Fruit fly (Drosophila melanogaster) Kc167 (cell line): Measurements from ENCODE around the gene CG9662.

Source experiments
- Myc ChIP-seq: fragments of >200 bp; optimal IDR thresholded peaks from 2 replicates; lab custom pipeline; 2017; ENCODE audit warnings: missing external identifiers
- Sin3A ChIP-seq: fragments of >200 bp; optimal IDR thresholded peaks from 2 replicates; lab custom pipeline; 2018; ENCODE audit warnings: missing external identifiers
- h ChIP-seq: fragments of >200 bp; optimal IDR thresholded peaks from 3 replicates; lab custom pipeline; 2018; ENCODE audit warnings: missing external identifiers
- insv ChIP-seq: fragments of >200 bp; optimal IDR thresholded peaks from 3 replicates; lab custom pipeline; 2018; ENCODE audit warnings: missing external identifiers
- psq ChIP-seq: fragments of >200 bp; optimal IDR thresholded peaks from 2 replicates; lab custom pipeline; 2017; ENCODE audit warnings: missing external identifiers
- ttk ChIP-seq: sonication (Bioruptor generic); optimal IDR thresholded peaks from 2 replicates; lab custom pipeline; 2017; ENCODE audit warnings: missing external identifiers

The CG9662 gene

DNA sequence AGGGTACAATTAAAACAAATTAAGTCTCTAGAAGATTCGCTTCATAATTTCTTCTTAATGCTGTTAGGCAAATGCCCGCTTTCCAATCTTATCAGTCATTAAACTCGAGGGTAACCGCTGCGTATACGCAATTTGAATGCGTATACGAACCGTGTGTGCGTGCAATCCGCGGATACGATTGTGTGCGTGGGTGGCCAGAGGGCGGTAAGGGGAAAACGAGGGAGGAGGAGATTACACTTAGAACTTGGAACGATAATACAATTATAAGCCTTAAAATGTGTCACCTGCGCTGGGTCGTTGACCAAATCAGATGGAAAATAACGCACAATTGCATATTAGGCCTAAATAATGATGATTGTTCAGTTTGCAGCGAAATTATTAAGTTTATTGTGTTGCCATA, 20.7 kb downstream of the CG9662 start:
- TF ChIP-seq h (no peak), psq (lab: Kevin White, UChicago) (no peak), Sin3A (lab: Kevin White, UChicago) (no peak), insv (no peak), ttk (lab: Kevin White, UChicago) (no peak), Myc (lab: Kevin White, UChicago) (no peak)

DNA sequence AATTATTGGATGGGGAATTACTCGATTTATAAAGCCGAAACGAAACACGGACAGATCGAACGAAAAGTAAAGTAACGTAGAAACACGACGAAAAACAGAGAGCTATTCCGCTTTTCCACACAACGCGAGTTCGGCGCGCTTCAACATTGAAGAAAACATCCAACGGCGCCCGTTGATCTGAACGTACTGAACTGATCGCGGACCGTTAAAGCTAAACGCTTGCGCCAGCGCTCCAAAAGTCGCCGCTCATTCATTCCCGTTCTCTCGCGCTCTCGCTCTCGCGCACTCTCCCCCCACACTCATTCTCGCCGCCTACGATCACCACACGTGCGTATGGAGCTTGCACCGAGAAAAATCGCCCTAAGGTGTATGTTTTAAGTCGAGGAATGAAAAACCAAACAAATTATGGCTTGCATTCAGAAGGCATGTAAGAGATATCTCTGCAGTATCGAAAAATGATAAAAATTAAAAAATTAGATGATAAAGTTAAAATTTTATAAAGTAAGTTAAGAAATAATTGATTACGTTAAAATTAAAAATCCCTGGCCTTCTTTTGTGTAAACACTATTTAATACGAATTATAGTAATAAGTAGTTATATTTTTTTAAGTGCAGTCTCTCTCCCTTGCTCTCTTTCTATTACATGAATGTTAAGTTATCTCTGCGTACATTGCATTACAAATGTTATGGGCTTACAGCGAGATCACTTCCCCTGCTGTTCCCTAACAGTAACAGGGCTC, 21.7 kb downstream of the CG9662 start, which contains the start of gene E23:
TSS of gene E23 (minus strand) at position 188 of the 739 bp plus-strand sequence.
- TF ChIP-seq ttk (lab: Kevin White, UChicago) (no peak), h (no peak), insv (no peak), Sin3A (lab: Kevin White, UChicago) (no peak), psq (lab: Kevin White, UChicago) (no peak)

DNA sequence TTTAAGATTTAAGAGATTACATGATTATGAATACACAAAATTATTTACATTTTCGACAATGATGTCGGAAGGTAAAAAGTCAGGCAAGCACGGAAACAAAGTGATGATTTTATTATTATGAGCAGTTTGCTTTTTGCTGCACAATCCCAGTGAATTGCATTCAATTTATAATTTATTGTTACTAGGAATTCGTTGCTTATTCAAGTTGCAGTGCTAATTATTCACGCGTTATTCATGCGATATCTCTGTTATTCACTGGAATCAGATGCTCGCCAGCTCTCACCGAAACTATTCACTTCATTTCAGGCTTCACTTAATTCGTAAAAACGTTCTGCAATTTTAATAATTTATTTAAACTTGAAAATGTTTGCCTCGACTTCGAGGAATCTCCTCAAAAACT, 22.7 kb downstream of the CG9662 start:
- TF ChIP-seq h = no peak

DNA sequence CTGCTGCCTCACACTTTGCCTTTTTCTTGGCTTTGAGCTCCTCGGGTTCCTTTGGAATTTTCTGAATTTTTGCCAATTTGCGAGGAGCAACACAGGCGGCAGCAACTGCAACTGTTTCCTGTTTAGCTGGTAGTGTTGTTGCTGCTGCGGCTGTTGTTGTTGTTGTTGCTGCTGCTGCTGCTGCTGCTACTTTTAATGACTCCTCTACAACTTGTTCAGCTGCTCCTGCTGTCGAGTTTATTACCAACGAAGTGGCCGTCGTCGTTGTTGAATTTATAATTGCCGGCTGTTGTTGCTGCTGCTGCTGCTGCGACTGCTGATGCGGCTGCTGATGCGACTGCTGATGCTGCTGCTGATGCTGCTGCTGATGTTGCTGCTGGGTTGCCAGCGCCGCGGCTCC, 23.6 kb downstream of the CG9662 start:
- TF ChIP-seq Sin3A (lab: Kevin White, UChicago) = no peak

DNA sequence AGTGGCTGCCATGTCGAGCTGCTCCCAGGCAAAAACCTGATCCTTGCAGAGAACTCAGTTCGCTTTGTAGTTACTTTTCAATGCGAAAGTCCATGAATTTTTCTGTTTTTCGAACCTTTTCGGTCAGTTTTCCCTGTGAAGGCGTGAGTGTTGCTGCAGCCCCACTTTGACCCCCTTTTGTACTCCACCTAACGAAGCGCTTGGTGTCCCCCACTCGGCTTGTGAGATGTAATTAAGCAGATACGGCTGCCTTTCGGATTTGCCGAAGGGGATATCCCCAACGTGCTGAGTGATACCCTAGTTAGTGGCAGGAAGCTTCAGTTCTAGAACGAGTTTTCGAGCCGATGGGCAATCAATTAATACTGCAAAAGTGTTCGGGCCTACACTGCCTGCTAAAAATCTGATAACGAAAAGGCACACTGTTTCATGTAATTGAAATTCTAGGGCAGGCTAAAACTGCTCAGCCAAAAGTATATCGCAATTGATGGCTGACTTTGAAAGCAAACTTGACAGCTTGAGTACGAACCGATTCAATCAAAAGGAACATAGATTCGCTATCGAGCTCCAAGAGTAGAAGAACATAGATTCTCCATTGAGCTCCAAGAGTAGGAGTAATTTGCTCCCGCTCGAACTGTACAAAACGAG, 24.8 kb downstream of the CG9662 start:
- no peak for TF ChIP-seq h
- no peak for TF ChIP-seq ttk (lab: Kevin White, UChicago)
- no peak for TF ChIP-seq psq (lab: Kevin White, UChicago)
- no peak for TF ChIP-seq Sin3A (lab: Kevin White, UChicago)
- no peak for TF ChIP-seq insv
- no peak for TF ChIP-seq Myc (lab: Kevin White, UChicago)

DNA sequence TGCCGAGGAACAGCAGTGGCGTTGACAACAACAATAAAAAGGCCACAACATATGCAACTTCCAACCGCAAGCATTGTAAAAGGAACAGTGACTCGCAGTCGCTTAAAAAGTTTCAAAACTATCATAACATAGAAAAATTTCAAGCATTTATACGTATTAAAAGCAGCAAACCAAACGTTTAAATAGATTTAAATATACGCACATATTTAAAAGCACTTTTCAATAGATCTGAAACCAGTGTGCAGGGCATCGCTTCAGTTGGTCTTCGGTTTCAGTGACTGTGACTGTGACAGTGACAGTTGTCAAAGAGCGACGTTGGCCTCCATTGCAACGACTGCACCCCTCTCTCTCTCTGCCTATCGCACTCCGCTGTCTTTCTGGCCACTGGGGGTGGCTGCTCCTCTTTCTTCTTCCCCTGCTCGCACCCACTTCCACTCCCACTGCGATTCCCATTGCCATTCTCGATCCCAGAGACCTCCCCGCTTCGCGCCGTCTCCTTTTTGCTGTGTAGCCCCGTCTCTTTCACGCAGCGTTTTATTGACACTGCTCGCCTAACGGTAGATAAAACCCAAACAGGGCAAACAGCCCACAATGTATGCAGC, 28.3 kb downstream of the CG9662 start:
- no peak for TF ChIP-seq Sin3A (lab: Kevin White, UChicago)

DNA sequence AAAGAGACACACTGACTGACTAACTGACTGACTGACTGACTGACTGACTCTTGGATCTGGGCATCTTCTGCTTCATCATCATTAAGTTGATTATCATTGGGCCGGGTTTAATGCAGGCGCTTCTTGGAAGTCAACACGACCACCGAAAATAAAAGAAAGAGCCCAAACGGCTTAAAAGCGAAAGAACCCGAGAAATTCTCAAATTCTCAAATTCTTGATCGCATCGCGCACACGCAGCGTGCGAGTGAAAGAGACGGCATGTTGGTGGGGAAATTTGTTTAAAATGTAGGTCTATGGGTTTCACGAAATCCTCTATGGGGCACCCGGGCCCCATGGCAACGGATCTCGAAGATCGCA, 30.1 kb downstream of the CG9662 start:
- TF ChIP-seq psq (lab: Kevin White, UChicago) (no peak), insv (no peak), ttk (lab: Kevin White, UChicago) (no peak), Myc (lab: Kevin White, UChicago) (no peak), Sin3A (lab: Kevin White, UChicago) (no peak), h (no peak)

DNA sequence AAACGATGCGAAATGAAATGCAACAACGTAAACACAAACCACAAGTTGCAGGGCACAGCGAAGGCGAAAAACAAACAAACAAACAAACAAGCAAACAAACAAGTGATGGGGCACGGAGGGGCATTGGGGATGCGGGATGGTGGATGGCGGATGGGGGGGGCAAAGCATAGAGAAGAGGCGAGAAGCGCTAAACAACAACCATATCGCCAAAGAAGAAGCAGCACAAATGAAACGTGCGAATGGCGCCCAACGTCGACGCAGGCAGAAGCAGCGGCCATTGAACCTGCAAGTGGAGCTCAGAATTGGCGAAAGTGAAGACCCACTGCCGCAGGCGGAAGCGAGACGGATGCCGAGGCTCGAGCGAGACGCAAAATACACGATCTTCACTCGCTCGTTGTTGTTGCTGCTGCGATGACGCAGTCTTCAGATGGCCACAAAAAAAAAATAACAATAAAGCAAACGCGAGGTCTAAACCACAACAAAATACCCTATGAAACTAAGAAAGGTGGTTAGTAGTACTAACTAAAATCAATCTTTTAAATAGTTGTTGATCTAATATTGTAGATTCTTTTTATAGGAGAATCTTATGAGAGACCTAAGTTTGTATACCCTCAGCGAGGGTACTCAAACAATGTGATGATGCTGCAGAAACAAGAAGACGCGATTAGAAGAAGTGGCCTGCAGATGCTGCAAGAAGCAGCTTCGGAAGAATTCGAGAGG, 30.6 kb downstream of the CG9662 start:
- TF ChIP-seq h (no peak), Myc (lab: Kevin White, UChicago) (no peak), insv (no peak), psq (lab: Kevin White, UChicago) (no peak), Sin3A (lab: Kevin White, UChicago) (no peak), ttk (lab: Kevin White, UChicago) (no peak)

DNA sequence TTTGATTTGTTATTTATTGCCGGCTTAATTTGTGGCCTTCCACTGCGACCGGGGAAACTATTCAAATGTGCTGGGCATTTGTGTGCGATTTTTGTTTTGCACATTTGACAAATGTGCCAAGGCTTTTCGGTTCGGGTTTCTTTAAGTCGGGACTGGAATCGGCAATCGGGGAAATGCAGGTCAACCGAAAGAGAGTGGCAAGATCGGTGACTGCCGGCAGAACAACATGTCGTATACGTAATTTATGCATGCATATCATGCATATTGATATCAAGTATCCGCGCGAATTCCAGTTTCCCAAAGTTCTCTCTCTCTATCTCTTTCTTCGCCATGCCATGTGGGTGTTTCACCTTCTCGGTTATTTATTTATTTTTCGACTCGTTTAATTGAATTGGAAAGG, 34.2 kb downstream of the CG9662 start:
- TF ChIP-seq h = no peak
- no peak for TF ChIP-seq insv
- no peak for TF ChIP-seq Myc (lab: Kevin White, UChicago)
- no peak for TF ChIP-seq Sin3A (lab: Kevin White, UChicago)
- no peak for TF ChIP-seq ttk (lab: Kevin White, UChicago)
- no peak for TF ChIP-seq psq (lab: Kevin White, UChicago)

DNA sequence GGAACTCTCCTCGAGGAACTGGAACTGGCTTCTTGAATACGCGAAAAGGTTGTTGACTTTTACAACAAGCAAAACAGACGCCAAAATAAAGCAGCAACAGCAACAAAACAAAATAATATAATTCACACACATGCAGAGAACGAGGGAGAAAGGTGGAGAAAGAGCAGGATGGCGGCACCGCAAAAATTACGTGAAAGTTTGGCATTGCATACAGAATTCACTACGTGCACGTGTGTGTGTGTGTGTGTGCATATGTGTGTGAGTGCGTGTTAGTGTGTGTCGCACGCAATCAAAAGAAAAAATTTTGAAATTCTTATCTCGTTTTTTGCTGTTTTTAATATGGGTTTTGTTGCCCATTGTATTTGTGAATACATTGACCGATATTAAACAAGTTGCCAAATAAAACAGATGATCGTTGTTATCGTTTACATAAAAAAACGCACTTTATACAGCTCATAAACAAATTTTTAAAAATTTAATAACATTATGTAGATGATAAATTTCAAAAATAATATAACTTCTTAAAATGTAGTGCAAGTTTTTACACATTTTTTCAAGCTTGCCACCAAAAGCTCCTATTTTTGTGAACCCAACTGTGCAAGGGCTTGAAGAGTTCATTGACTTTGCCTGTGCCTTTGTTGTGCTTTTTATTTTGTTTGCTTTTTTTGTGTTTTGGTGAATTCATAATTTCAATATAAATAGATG, 35.2 kb downstream of the CG9662 start:
- TF ChIP-seq insv (no peak), ttk (lab: Kevin White, UChicago) (no peak), Sin3A (lab: Kevin White, UChicago) (no peak), h (no peak)

DNA sequence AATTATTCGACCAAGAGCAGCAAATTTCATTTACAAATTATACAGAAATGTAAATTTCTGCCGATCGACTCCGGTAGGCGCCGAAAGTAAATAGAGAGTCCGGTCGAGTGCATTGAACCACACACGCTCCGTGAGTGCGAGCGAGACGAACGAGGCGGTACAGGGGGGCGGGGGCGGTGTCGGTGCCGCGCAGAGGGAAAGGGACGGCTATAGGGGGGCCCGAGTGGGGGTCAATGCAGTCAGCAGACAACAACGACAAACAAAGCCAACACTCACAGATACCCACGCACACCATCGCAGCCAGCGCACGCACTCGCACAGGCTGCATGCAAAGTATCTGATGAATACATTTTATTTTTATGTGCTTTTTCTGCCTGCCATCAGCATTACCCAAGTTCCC, 37.1 kb downstream of the CG9662 start:
- TF ChIP-seq insv = no peak
- TF ChIP-seq ttk (lab: Kevin White, UChicago) = no peak
- no peak for TF ChIP-seq psq (lab: Kevin White, UChicago)
- no peak for TF ChIP-seq Sin3A (lab: Kevin White, UChicago)
- no peak for TF ChIP-seq h
- TF ChIP-seq Myc (lab: Kevin White, UChicago) = no peak

DNA sequence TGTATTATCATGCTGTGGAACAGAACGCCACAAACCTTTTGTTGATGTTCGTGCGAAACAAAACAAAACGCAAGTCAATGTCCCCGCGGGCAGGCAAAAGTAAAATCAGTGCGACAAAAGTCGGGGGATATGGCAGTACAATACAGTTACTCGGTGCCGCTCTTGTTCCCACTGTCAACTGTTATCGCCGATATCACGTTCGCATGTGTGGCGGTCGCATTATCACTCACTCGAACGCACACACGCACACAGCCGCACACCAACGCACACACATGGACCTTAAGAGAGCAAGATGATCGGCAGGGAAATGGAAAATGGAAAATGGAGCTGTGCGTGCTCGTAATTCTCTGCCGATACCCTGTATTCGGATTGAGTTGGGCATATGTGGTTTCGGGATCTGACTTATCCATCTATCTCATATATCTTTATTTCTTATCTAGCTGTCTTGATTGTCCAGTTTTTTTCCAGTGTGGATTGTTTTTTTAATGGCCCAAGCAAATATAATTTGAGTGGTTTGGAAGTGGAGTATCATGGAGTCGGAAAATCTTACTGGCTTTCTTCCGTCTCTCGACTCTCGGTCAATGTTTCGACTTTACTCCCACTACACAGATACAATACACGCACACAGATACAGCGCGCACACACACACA, 37.8 kb downstream of the CG9662 start:
- TF ChIP-seq insv (no peak), psq (lab: Kevin White, UChicago) (no peak), Myc (lab: Kevin White, UChicago) (no peak), ttk (lab: Kevin White, UChicago) (no peak), Sin3A (lab: Kevin White, UChicago) (no peak), h (no peak)
